Worm (Caenorhabditis elegans): ENCODE measurements around the gene F26D10.13.

DNA sequence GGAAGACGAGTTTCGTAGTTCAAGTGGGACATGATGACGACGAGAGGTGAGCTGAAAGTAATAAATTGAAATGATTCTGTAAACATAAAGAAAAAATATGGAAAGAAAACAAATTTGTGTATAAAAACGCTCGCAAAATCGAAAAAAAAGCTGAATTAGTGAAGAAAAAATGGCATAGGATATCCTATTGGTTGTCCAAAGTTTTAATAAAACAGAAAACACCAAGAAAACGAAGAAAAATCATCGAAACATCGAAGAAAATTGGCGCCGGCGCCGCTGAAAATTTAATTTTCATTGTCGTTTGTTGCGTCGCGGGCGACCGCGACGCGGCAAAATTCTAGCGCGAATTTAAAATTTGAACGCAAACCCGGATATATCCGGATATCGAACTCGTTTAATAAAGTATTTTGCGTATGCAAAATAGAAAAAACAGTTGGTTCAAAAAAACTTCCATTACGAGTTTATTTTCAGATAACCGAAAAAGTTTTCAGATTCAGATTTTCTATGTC is 9.0 kb upstream of the F26D10.13 start, which contains the start of gene gln-5:
- TF ChIP-seq hmg-4 (GFP tag; optimal IDR thresholded peaks at IDR 0.05) (no peak), ama-1 (optimal IDR thresholded peaks at IDR 0.05) (no peak), tbx-37 (GFP tag; conservative IDR thresholded peaks at IDR 0.05) (no peak), pes-1 (GFP tag; IDR thresholded peaks at IDR 0.05) (no peak), ceh-36 (tag; optimal IDR thresholded peaks at IDR 0.05) (no peak), hnd-1 (tag; optimal IDR thresholded peaks at IDR 0.05) (no peak), flt-1 (GFP tag; IDR thresholded peaks at IDR 0.05) (no peak), scrt-1 (GFP tag; IDR thresholded peaks at IDR 0.05) (no peak), sea-1 (GFP tag; conservative IDR thresholded peaks at IDR 0.05) (no peak), hmbx-1 (tag; optimal IDR thresholded peaks at IDR 0.05) (no peak), ets-7 (tag; optimal IDR thresholded peaks at IDR 0.05) (no peak), F13C5.2 (tag; optimal IDR thresholded peaks at IDR 0.05) (no peak), tra-4 (tag; optimal IDR thresholded peaks at IDR 0.05) (no peak), tbx-11 (GFP tag; IDR thresholded peaks at IDR 0.05) (no peak)

Data from whole organism, early embryonic.